Fruit fly (Drosophila melanogaster) whole organism, embryonic: ENCODE results near the gene Gs1l.

Source experiments
- B-H1 ChIP-seq: fragments of 200-800 bp; sonication (Bioruptor generic); IDR thresholded peaks from 3 replicates; pipeline ENCODE4 v1.3.6; 2022; ENCODE audit warnings: missing biosample characterization, missing genetic modification characterization
- CG10267 ChIP-seq: fragments of 200-800 bp; sonication (Bioruptor generic); optimal IDR thresholded peaks from 2 replicates; lab custom pipeline; 2018; ENCODE audit warnings: missing biosample characterization, mild to moderate bottlenecking, missing genetic modification characterization, moderate library complexity
- CG10274 ChIP-seq: fragments of 200-800 bp; sonication (Bioruptor generic); optimal IDR thresholded peaks from 3 replicates; lab custom pipeline; 2017; ENCODE audit warnings: missing biosample characterization, mild to moderate bottlenecking, missing genetic modification characterization
- CG10366 ChIP-seq: fragments of 200-800 bp; sonication (Bioruptor generic); IDR thresholded peaks from 2 replicates; pipeline ENCODE4 v1.3.6; 2022; ENCODE audit warnings: missing biosample characterization, missing genetic modification characterization
- CG11504 ChIP-seq: fragments of 200-800 bp; sonication (Bioruptor generic); optimal IDR thresholded peaks from 3 replicates; lab custom pipeline; 2019; ENCODE audit warnings: missing biosample characterization, mild to moderate bottlenecking, missing genetic modification characterization, moderate library complexity
- CG12155 ChIP-seq: fragments of 200-800 bp; sonication (Bioruptor generic); optimal IDR thresholded peaks from 3 replicates; lab custom pipeline; 2016; ENCODE audit warnings: missing biosample characterization, missing genetic modification characterization
- CG14441 ChIP-seq: fragments of 200-800 bp; sonication (Bioruptor generic); IDR thresholded peaks from 2 replicates; pipeline ENCODE4 v1.3.6; 2022; ENCODE audit warnings: missing biosample characterization, missing genetic modification characterization
- CG15479 ChIP-seq: fragments of 200-800 bp; sonication (Bioruptor generic); optimal IDR thresholded peaks from 3 replicates; lab custom pipeline; 2019; ENCODE audit warnings: missing biosample characterization, mild to moderate bottlenecking, missing genetic modification characterization, moderate library complexity
- CG18599 ChIP-seq: fragments of 200-800 bp; sonication (Bioruptor generic); optimal IDR thresholded peaks from 3 replicates; lab custom pipeline; 2017; ENCODE audit warnings: missing biosample characterization, missing genetic modification characterization, mild to moderate bottlenecking, moderate library complexity, missing genetic modification reagents
- CG30403 ChIP-seq: fragments of 200-800 bp; sonication (Bioruptor generic); optimal IDR thresholded peaks from 3 replicates; lab custom pipeline; 2016; ENCODE audit warnings: missing biosample characterization, missing genetic modification characterization
- CG34376 ChIP-seq: fragments of 200-800 bp; sonication (Bioruptor generic); optimal IDR thresholded peaks from 2 replicates; lab custom pipeline; 2018; ENCODE audit warnings: missing biosample characterization, mild to moderate bottlenecking, missing genetic modification characterization
- CG4282 ChIP-seq: fragments of 200-800 bp; sonication (Bioruptor generic); optimal IDR thresholded peaks from 2 replicates; lab custom pipeline; 2016; ENCODE audit warnings: missing biosample characterization, missing genetic modification characterization
- CG4617 ChIP-seq: fragments of 200-800 bp; sonication (Bioruptor generic); optimal IDR thresholded peaks from 3 replicates; lab custom pipeline; 2016; ENCODE audit warnings: missing biosample characterization, missing genetic modification characterization, borderline replicate concordance
- CG6791 ChIP-seq: fragments of 200-800 bp; sonication (Bioruptor generic); IDR thresholded peaks from 3 replicates; pipeline ENCODE4 v1.3.6; 2022; ENCODE audit warnings: missing biosample characterization, missing genetic modification characterization; ENCODE audit not compliant: partially characterized antibody
- CG7357 ChIP-seq: fragments of 200-800 bp; sonication (Bioruptor generic); IDR thresholded peaks from 3 replicates; pipeline ENCODE4 v1.3.6; 2022; ENCODE audit warnings: missing biosample characterization, missing genetic modification characterization
- CG7786 ChIP-seq: fragments of 200-800 bp; sonication (Bioruptor generic); optimal IDR thresholded peaks from 2 replicates; lab custom pipeline; 2016; ENCODE audit warnings: missing biosample characterization, missing genetic modification characterization
- CG9727 ChIP-seq: fragments of 200-800 bp; sonication (Bioruptor generic); optimal IDR thresholded peaks from 3 replicates; lab custom pipeline; 2017; ENCODE audit warnings: missing biosample characterization, mild to moderate bottlenecking, missing genetic modification characterization
- CoRest ChIP-seq: fragments of 200-800 bp; sonication (Bioruptor generic); optimal IDR thresholded peaks from 3 replicates; lab custom pipeline; 2018; ENCODE audit warnings: missing biosample characterization, mild to moderate bottlenecking, missing genetic modification characterization, moderate library complexity
- Dip3 ChIP-seq: fragments of 200-800 bp; sonication (Bioruptor generic); optimal IDR thresholded peaks from 3 replicates; lab custom pipeline; 2016; ENCODE audit warnings: missing biosample characterization, missing genetic modification characterization
- Doc2 ChIP-seq: fragments of 200-800 bp; sonication (Bioruptor generic); IDR thresholded peaks from 2 replicates; pipeline ENCODE4 v1.3.6; 2022; ENCODE audit warnings: missing biosample characterization, missing genetic modification characterization
- Elba2 ChIP-seq: fragments of 200-800 bp; sonication (Bioruptor generic); optimal IDR thresholded peaks from 3 replicates; lab custom pipeline; 2016; ENCODE audit warnings: missing biosample characterization, missing genetic modification characterization
- GATAe ChIP-seq: fragments of 200-800 bp; sonication (Bioruptor generic); conservative IDR thresholded peaks from 2 replicates; pipeline ENCODE4 v1.3.6; 2022; ENCODE audit warnings: missing biosample characterization, missing genetic modification characterization
- Gsc ChIP-seq: fragments of 200-800 bp; sonication (Bioruptor generic); IDR thresholded peaks from 2 replicates; pipeline ENCODE4 v1.3.6; 2022; ENCODE audit warnings: missing biosample characterization, missing genetic modification characterization
- Hand ChIP-seq: fragments of 200-800 bp; sonication (Bioruptor generic); optimal IDR thresholded peaks from 2 replicates; lab custom pipeline; 2017; ENCODE audit warnings: mild to moderate bottlenecking, missing biosample characterization, missing genetic modification reagents, missing genetic modification characterization
- Lhr ChIP-seq: fragments of 200-800 bp; sonication (Bioruptor generic); optimal IDR thresholded peaks from 3 replicates; lab custom pipeline; 2017; ENCODE audit warnings: mild to moderate bottlenecking, missing biosample characterization, missing genetic modification reagents, missing genetic modification characterization
- Mrtf ChIP-seq: fragments of 200-800 bp; sonication (Bioruptor generic); IDR thresholded peaks from 3 replicates; pipeline ENCODE4 v1.3.6; 2022; ENCODE audit warnings: missing biosample characterization, missing genetic modification characterization
- Myb ChIP-seq: fragments of 200-800 bp; sonication (Bioruptor generic); optimal IDR thresholded peaks from 2 replicates; lab custom pipeline; 2016; ENCODE audit warnings: missing biosample characterization, missing genetic modification characterization
- NC2α ChIP-seq: fragments of 200-800 bp; sonication (Bioruptor generic); optimal IDR thresholded peaks from 2 replicates; lab custom pipeline; 2016; ENCODE audit warnings: missing biosample characterization, missing genetic modification characterization
- Pdp1 ChIP-seq, 2 experiments: fragments of 200-800 bp; sonication (Bioruptor generic); optimal IDR thresholded peaks; 3 replicates each; lab custom pipeline; 2016; ENCODE audit warnings: missing biosample characterization in 2 of 2, missing genetic modification characterization in 2 of 2, mild to moderate bottlenecking in 1 of 2, moderate library complexity in 1 of 2
- Stat92E ChIP-seq, 3 experiments: fragments of >200 bp in 2 of 3; fragments of 200-800 bp in 1 of 3; sonication (Bioruptor generic) in 1 of 3; optimal IDR thresholded peaks; 2 replicates each; lab custom pipeline; 2017 to 2019; ENCODE audit warnings: missing biosample characterization in 3 of 3, missing genetic modification characterization in 3 of 3, mild to moderate bottlenecking in 1 of 3, moderate library complexity in 1 of 3
- TFAM ChIP-seq: fragments of 200-800 bp; sonication (Bioruptor generic); optimal IDR thresholded peaks from 2 replicates; lab custom pipeline; 2017; ENCODE audit warnings: missing biosample characterization, missing genetic modification characterization, inconsistent platforms
- Xrp1 ChIP-seq: fragments of 200-800 bp; sonication (Bioruptor generic); IDR thresholded peaks from 2 replicates; pipeline ENCODE4 v1.3.6; 2022; ENCODE audit warnings: missing biosample characterization, missing genetic modification characterization
- chm ChIP-seq: fragments of 200-800 bp; sonication (Bioruptor generic); IDR thresholded peaks from 2 replicates; pipeline ENCODE4 v1.3.6; 2022; ENCODE audit warnings: missing biosample characterization, missing genetic modification characterization
- gro ChIP-seq: fragments of 200-800 bp; sonication (Bioruptor generic); optimal IDR thresholded peaks from 2 replicates; lab custom pipeline; 2016; ENCODE audit warnings: missing biosample characterization, missing genetic modification characterization
- her ChIP-seq: fragments of 200-800 bp; sonication (Bioruptor generic); optimal IDR thresholded peaks from 2 replicates; lab custom pipeline; 2016; ENCODE audit warnings: missing biosample characterization, missing genetic modification characterization
- lbe ChIP-seq: fragments of 200-800 bp; sonication (Bioruptor generic); optimal IDR thresholded peaks from 2 replicates; lab custom pipeline; 2016; ENCODE audit warnings: missing biosample characterization, mild to moderate bottlenecking, missing genetic modification characterization
- nom ChIP-seq: fragments of 200-800 bp; sonication (Bioruptor generic); optimal IDR thresholded peaks from 2 replicates; lab custom pipeline; 2017; ENCODE audit warnings: missing biosample characterization, missing genetic modification characterization, mild to moderate bottlenecking, moderate library complexity, missing genetic modification reagents
- odd ChIP-seq: fragments of 200-800 bp; sonication (Bioruptor generic); optimal IDR thresholded peaks from 2 replicates; lab custom pipeline; 2017; ENCODE audit warnings: missing biosample characterization, mild to moderate bottlenecking, missing genetic modification characterization
- pfk ChIP-seq: fragments of 200-800 bp; sonication (Bioruptor generic); optimal IDR thresholded peaks from 2 replicates; lab custom pipeline; 2018; ENCODE audit warnings: missing biosample characterization, mild to moderate bottlenecking, missing genetic modification characterization, moderate library complexity
- prd ChIP-seq, 3 experiments: fragments of >200 bp in 2 of 3; fragments of 200-800 bp in 1 of 3; sonication (Bioruptor generic) in 1 of 3; optimal IDR thresholded peaks in 2 of 3; IDR thresholded peaks in 1 of 3; 2 replicates in 2 of 3; 3 replicates in 1 of 3; pipeline versions ENCODE4 v1.3.6 to Lab custom; 2017 to 2022; ENCODE audit warnings: missing biosample characterization in 1 of 3, missing genetic modification characterization in 1 of 3
- ranshi ChIP-seq: fragments of 200-800 bp; sonication (Bioruptor generic); IDR thresholded peaks from 2 replicates; pipeline ENCODE4 v1.3.6; 2022; ENCODE audit warnings: missing biosample characterization, missing genetic modification characterization
- schlank ChIP-seq: fragments of 200-800 bp; sonication (Bioruptor generic); optimal IDR thresholded peaks from 2 replicates; lab custom pipeline; 2018; ENCODE audit warnings: missing biosample characterization, mild to moderate bottlenecking, missing genetic modification characterization
- sisA ChIP-seq: fragments of 200-800 bp; sonication (Bioruptor generic); IDR thresholded peaks from 2 replicates; pipeline ENCODE4 v1.3.6; 2022; ENCODE audit warnings: missing biosample characterization, missing genetic modification characterization
- sna ChIP-seq: fragments of 200-800 bp; sonication (Bioruptor generic); IDR thresholded peaks from 2 replicates; pipeline ENCODE4 v1.3.6; 2022; ENCODE audit warnings: missing biosample characterization, missing genetic modification characterization; ENCODE audit not compliant: partially characterized antibody
- stwl ChIP-seq: fragments of 200-800 bp; sonication (Bioruptor generic); optimal IDR thresholded peaks from 3 replicates; lab custom pipeline; 2018; ENCODE audit warnings: missing biosample characterization, mild to moderate bottlenecking, missing genetic modification characterization, moderate library complexity
- tap ChIP-seq: fragments of 200-800 bp; optimal IDR thresholded peaks from 3 replicates; lab custom pipeline; 2019; ENCODE audit warnings: missing biosample characterization, mild to moderate bottlenecking, missing genetic modification characterization, moderate library complexity
- tin ChIP-seq: fragments of 200-800 bp; sonication (Bioruptor generic); optimal IDR thresholded peaks from 3 replicates; lab custom pipeline; 2016; ENCODE audit warnings: missing biosample characterization, missing genetic modification characterization
- yki ChIP-seq: fragments of >200 bp; optimal IDR thresholded peaks from 3 replicates; lab custom pipeline; 2018
- z ChIP-seq: fragments of 200-800 bp; sonication (Bioruptor generic); IDR thresholded peaks from 3 replicates; pipeline ENCODE4 v1.3.6; 2022; ENCODE audit warnings: missing biosample characterization, missing genetic modification characterization
- zf30C ChIP-seq: fragments of 200-800 bp; sonication (Bioruptor generic); optimal IDR thresholded peaks from 3 replicates; lab custom pipeline; 2018; ENCODE audit warnings: missing biosample characterization, mild to moderate bottlenecking, missing genetic modification characterization

Gene Gs1l

DNA sequence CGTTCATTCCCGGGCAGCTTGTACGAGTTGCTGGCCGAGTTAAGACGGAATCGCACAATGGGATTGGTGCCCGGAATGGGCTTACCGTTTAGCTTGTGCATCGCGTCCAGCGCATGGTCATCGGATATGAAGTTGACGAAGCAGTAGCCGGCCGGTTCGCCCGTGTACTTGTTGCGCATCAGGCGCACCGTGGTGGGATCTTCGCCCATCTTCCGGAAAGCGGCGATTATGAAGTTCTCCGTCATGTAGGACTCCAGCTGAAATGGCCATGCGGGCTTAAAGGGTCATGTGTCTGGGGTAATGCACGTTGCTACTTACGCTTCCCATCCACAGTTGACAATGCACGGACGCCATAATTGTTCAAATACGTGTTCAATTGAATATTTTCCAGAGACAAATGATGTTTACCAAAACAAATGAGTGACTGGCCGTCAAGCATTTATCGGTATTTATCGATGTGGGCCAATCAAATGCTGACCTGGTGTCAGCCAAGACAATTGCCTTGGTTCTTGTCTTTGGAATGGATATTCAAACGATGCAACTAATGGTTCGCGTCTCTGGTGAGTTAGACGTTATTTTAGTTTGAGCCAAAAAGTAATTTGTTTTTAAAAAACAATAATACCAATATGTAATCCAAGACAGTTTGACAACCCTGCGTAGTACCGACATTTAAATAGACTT lies 2.5 kb downstream of the Gs1l start, which contains the start of the genes Secp43 and ND-B8 (continued):
- TF ChIP-seq CoRest (tag; lab: Kevin White, UChicago) (peak; percentile 36), CG15479 (GFP tag; lab: Kevin White, UChicago) (no peak), Mrtf (GFP tag; lab: Robert Waterston, UW) (no peak), CG4617 (GFP tag; lab: Kevin White, UChicago) (peak; percentile 64), chm (GFP tag; lab: Robert Waterston, UW) (0 out of 2 replicates have a peak, but pooled peaks have one; percentile 45), NC2α (GFP tag; lab: Kevin White, UChicago) (no peak), lbe (GFP tag; lab: Kevin White, UChicago) (no peak), sisA (GFP tag; lab: Robert Waterston, UW) (no peak), Gsc (GFP tag; lab: Robert Waterston, UW) (no peak), z (no peak), Elba2 (GFP tag; lab: Kevin White, UChicago) (no peak), CG7786 (GFP tag; lab: Kevin White, UChicago) (no peak), CG10366 (no peak), gro (GFP tag; lab: Kevin White, UChicago) (peak; percentile 45), prd (optimal IDR thresholded peaks at IDR 0.05; lab: Kevin White, UChicago) (no peak), prd (GFP tag; IDR thresholded peaks at IDR 0.05; lab: Robert Waterston, UW) (no peak), schlank (no peak), CG4282 (GFP tag; lab: Kevin White, UChicago) (no peak), ranshi (no peak), CG34376 (GFP tag; lab: Kevin White, UChicago) (peak; percentile 82), Dip3 (GFP tag; lab: Kevin White, UChicago) (no peak), zf30C (GFP tag; lab: Kevin White, UChicago) (no peak), tin (GFP tag; lab: Kevin White, UChicago) (no peak), TFAM (GFP tag; lab: Kevin White, UChicago) (no peak), Doc2 (GFP tag; lab: Robert Waterston, UW) (no peak), B-H1 (GFP tag; lab: Robert Waterston, UW) (no peak), Xrp1 (GFP tag; lab: Robert Waterston, UW) (no peak), Myb (GFP tag; lab: Kevin White, UChicago) (peak; percentile 99), nom (GFP tag; lab: Kevin White, UChicago) (no peak), pfk (GFP tag; lab: Kevin White, UChicago) (no peak), CG10267 (tag; lab: Kevin White, UChicago) (peak; percentile 54), CG6791 (GFP tag; lab: Robert Waterston, UW) (peak; percentile 86), Pdp1 (GFP tag; optimal IDR thresholded peaks at IDR 0.05; lab: Kevin White, UChicago) (peak in 1 of 2 experiments; percentile 44), CG18599 (GFP tag; lab: Kevin White, UChicago) (no peak), CG14441 (GFP tag; lab: Robert Waterston, UW) (no peak), stwl (tag; lab: Kevin White, UChicago) (peak; percentile 62), CG30403 (GFP tag; lab: Kevin White, UChicago) (no peak), Lhr (GFP tag; lab: Kevin White, UChicago) (peak; percentile 70), CG10274 (no peak), CG12155 (no peak), CG7357 (GFP tag; lab: Robert Waterston, UW) (no peak), Hand (no peak), Stat92E (GFP tag; optimal IDR thresholded peaks at IDR 0.05; lab: Kevin White, UChicago) (no peak), odd (GFP tag; lab: Kevin White, UChicago) (no peak), GATAe (GFP tag; lab: Robert Waterston, UW) (no peak), yki (no peak), CG9727 (GFP tag; lab: Kevin White, UChicago) (no peak), her (GFP tag; lab: Kevin White, UChicago) (no peak), sna (peak; percentile 44; the same call in 1 of the 2 replicates), CG11504 (tag; lab: Kevin White, UChicago) (peak; percentile 4), tap (tag; lab: Kevin White, UChicago) (no peak)
